Worm (Caenorhabditis elegans): Measurements from ENCODE around the gene clp-1.
"Not testable (repeated sequence)": the region's sequence is repeated elsewhere in the genome, so short reads cannot be mapped to it uniquely, and the experiment has no call there.

clp-1 gene

ce11 chrIII:7950447-7950846 is 29.3 kb upstream of the clp-1 start:
- TF ChIP-seq tra-4 (tag; optimal IDR thresholded peaks at IDR 0.05): no peak
- TF ChIP-seq scrt-1 (GFP tag; IDR thresholded peaks at IDR 0.05): no peak
- TF ChIP-seq aly-1 (tag; optimal IDR thresholded peaks at IDR 0.05): no peak
- no peak for TF ChIP-seq ama-1 (optimal IDR thresholded peaks at IDR 0.05)
- TF ChIP-seq ceh-13 (GFP tag; optimal IDR thresholded peaks at IDR 0.05): no peak
- no peak for TF ChIP-seq tbx-11 (GFP tag; IDR thresholded peaks at IDR 0.05)

ce11 chrIII:7952077-7952765 is 27.5 kb upstream of the clp-1 start, which contains the start of gene C29E4.15:
TSS of gene C29E4.15 (plus strand) at chrIII:7952623.
- no peak for TF ChIP-seq aly-1 (tag; optimal IDR thresholded peaks at IDR 0.05)
- no peak for TF ChIP-seq tbx-11 (GFP tag; IDR thresholded peaks at IDR 0.05)
- TF ChIP-seq pes-1 (GFP tag; IDR thresholded peaks at IDR 0.05): no peak
- TF ChIP-seq ceh-36 (tag; optimal IDR thresholded peaks at IDR 0.05): no peak
- TF ChIP-seq sea-1 (GFP tag; conservative IDR thresholded peaks at IDR 0.05): no peak
- no peak for TF ChIP-seq hmg-4 (GFP tag; optimal IDR thresholded peaks at IDR 0.05)
- no peak for TF ChIP-seq ama-1 (optimal IDR thresholded peaks at IDR 0.05)
- no peak for TF ChIP-seq tra-4 (tag; optimal IDR thresholded peaks at IDR 0.05)
- no peak for TF ChIP-seq hnd-1 (tag; optimal IDR thresholded peaks at IDR 0.05)
- TF ChIP-seq tbx-37 (GFP tag; conservative IDR thresholded peaks at IDR 0.05): no peak

- TF ChIP-seq ama-1 (optimal IDR thresholded peaks at IDR 0.05) (no peak), F13C5.2 (tag; optimal IDR thresholded peaks at IDR 0.05) (no peak), tbx-37 (GFP tag; conservative IDR thresholded peaks at IDR 0.05) (no peak), B0310.2 (tag; optimal IDR thresholded peaks at IDR 0.05) (no peak), ets-7 (tag; optimal IDR thresholded peaks at IDR 0.05) (no peak), flt-1 (GFP tag; IDR thresholded peaks at IDR 0.05) (no peak), ceh-13 (GFP tag; optimal IDR thresholded peaks at IDR 0.05) (no peak), hmbx-1 (tag; optimal IDR thresholded peaks at IDR 0.05) (no peak)
These were observed 26.6 kb upstream of the clp-1 start, which contains the start of gene let-754 for ce11 chrIII:7953208-7953607. TSS of gene let-754 (minus strand) at chrIII:7953308.

ce11 chrIII:7956965-7957364 is 22.8 kb upstream of the clp-1 start, which contains the start of gene C29E4.9:
TSS of gene C29E4.9 (minus strand) at chrIII:7957065.
- TF ChIP-seq hnd-1 (tag; optimal IDR thresholded peaks at IDR 0.05) (no peak), hmg-4 (GFP tag; optimal IDR thresholded peaks at IDR 0.05) (no peak), flt-1 (GFP tag; IDR thresholded peaks at IDR 0.05) (no peak), ama-1 (optimal IDR thresholded peaks at IDR 0.05) (no peak), tra-4 (tag; optimal IDR thresholded peaks at IDR 0.05) (no peak), tbx-11 (GFP tag; IDR thresholded peaks at IDR 0.05) (no peak), scrt-1 (GFP tag; IDR thresholded peaks at IDR 0.05) (no peak), ceh-36 (tag; optimal IDR thresholded peaks at IDR 0.05) (no peak), aly-1 (tag; optimal IDR thresholded peaks at IDR 0.05) (no peak), B0310.2 (tag; optimal IDR thresholded peaks at IDR 0.05) (no peak), ceh-13 (GFP tag; optimal IDR thresholded peaks at IDR 0.05) (no peak), ets-7 (tag; optimal IDR thresholded peaks at IDR 0.05) (no peak), hmbx-1 (tag; optimal IDR thresholded peaks at IDR 0.05) (no peak), sea-1 (GFP tag; conservative IDR thresholded peaks at IDR 0.05) (no peak), F13C5.2 (tag; optimal IDR thresholded peaks at IDR 0.05) (no peak), tbx-37 (GFP tag; conservative IDR thresholded peaks at IDR 0.05) (no peak)

ce11 chrIII:7958085-7958484 is 21.7 kb upstream of the clp-1 start, which contains the start of gene C29E4.11:
TSS of gene C29E4.11 (minus strand) at chrIII:7958114.
- TF ChIP-seq sea-1 (GFP tag; conservative IDR thresholded peaks at IDR 0.05) (no peak), ama-1 (optimal IDR thresholded peaks at IDR 0.05) (no peak), pes-1 (GFP tag; IDR thresholded peaks at IDR 0.05) (no peak), F13C5.2 (tag; optimal IDR thresholded peaks at IDR 0.05) (no peak), scrt-1 (GFP tag; IDR thresholded peaks at IDR 0.05) (no peak), aly-1 (tag; optimal IDR thresholded peaks at IDR 0.05) (no peak)

- TF ChIP-seq ceh-13 (GFP tag; optimal IDR thresholded peaks at IDR 0.05); sea-1 (GFP tag; conservative IDR thresholded peaks at IDR 0.05); scrt-1 (GFP tag; IDR thresholded peaks at IDR 0.05): not testable (repeated sequence)
These were observed 20.7 kb upstream of the clp-1 start, which contains the start of gene F54H12.10 for ce11 chrIII:7958922-7959609. TSS of gene F54H12.10 (minus strand) at chrIII:7958972.

- TF ChIP-seq sea-1 (GFP tag; conservative IDR thresholded peaks at IDR 0.05); ceh-36 (tag; optimal IDR thresholded peaks at IDR 0.05); aly-1 (tag; optimal IDR thresholded peaks at IDR 0.05): not testable (repeated sequence)
These were observed 17.1 kb upstream of the clp-1 start, which contains the start of gene F54H12.4 for ce11 chrIII:7962641-7963040. TSS of gene F54H12.4 (minus strand) at chrIII:7962741.

- not testable (repeated sequence) for TF ChIP-seq ceh-36 (tag; optimal IDR thresholded peaks at IDR 0.05); tbx-37 (GFP tag; conservative IDR thresholded peaks at IDR 0.05); ceh-13 (GFP tag; optimal IDR thresholded peaks at IDR 0.05)
These were observed 15.5 kb upstream of the clp-1 start, which contains the start of gene F54H12.2 for ce11 chrIII:7964281-7964680. TSS of gene F54H12.2 (plus strand) at chrIII:7964581.
